Fruit fly (Drosophila melanogaster) Kc167 (cell line): ENCODE results near the gene Cyp313b1.

Experiments used
- Myc ChIP-seq: fragments of >200 bp; optimal IDR thresholded peaks from 2 replicates; lab custom pipeline; 2017; ENCODE audit warnings: missing external identifiers
- Sin3A ChIP-seq: fragments of >200 bp; optimal IDR thresholded peaks from 2 replicates; lab custom pipeline; 2018; ENCODE audit warnings: missing external identifiers
- h ChIP-seq: fragments of >200 bp; optimal IDR thresholded peaks from 3 replicates; lab custom pipeline; 2018; ENCODE audit warnings: missing external identifiers
- insv ChIP-seq: fragments of >200 bp; optimal IDR thresholded peaks from 3 replicates; lab custom pipeline; 2018; ENCODE audit warnings: missing external identifiers
- psq ChIP-seq: fragments of >200 bp; optimal IDR thresholded peaks from 2 replicates; lab custom pipeline; 2017; ENCODE audit warnings: missing external identifiers
- ttk ChIP-seq: sonication (Bioruptor generic); optimal IDR thresholded peaks from 2 replicates; lab custom pipeline; 2017; ENCODE audit warnings: missing external identifiers

DNA sequence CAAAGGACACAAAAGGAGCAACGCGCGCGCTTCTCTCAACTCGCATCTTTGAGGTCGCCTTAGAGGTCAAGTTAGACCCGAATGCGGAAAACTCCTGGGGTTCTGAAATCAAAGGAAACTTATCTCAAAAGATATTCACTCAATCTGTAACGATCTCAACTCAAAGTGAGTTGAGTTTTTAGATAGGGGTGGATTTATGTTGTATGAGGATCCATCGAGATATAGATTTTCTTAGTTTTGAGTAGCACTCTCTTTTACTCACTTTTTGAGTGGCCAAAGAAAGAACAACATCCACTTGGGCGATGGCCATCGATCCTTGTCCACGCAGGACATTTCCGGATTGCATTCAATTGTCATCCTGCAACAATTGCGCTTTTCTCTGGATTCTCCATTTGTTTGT lies 35.2 kb upstream of the Cyp313b1 start:
- TF ChIP-seq h (no peak), Sin3A (lab: Kevin White, UChicago) (no peak), ttk (no peak), psq (lab: Kevin White, UChicago) (no peak), Myc (lab: Kevin White, UChicago) (no peak), insv (no peak)
